Worm (Caenorhabditis elegans) whole organism, L4/young adult: Measurements from ENCODE around the gene fln-1.
A peak's percentile ranks its signal among the peaks of the same experiment; 100 is the strongest.

Experiments used
- W03F9.2 ChIP-seq: fragments of 150-350 bp; optimal IDR thresholded peaks from 2 replicates; lab custom pipeline; 2014; ENCODE audit warnings: missing biosample characterization, missing genetic modification characterization
- dao-5 ChIP-seq: sonication (generic microtip); optimal IDR thresholded peaks from 2 replicates; lab custom pipeline; 2016; ENCODE audit warnings: missing genotype, missing genetic modification characterization, moderate library complexity, missing compliant biosample characterization
- him-1 ChIP-seq: sonication (generic microtip); optimal IDR thresholded peaks from 2 replicates; lab custom pipeline; 2016; ENCODE audit warnings: missing genotype, missing genetic modification reagents, missing genetic modification characterization, missing compliant biosample characterization

fln-1 gene

DNA sequence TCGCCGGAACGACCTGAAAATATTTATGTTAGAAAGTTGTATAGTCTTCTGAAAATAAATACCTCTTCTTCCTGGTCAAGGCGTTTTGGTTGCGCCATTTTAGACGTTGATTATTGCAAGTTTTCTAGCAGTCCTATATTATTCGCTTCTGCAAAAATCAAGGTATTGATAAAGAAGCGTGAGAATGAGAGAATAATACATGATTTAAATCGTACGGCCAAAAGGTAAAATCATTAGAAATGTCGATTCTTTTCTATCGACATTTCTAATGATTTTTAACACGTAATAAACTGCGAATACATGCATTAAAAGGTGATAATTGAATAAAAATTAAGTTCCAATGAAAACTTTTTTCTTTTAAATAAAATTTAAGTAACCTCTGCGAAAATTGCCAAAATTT is at the start of gene fln-1:
Gene fln-1, minus strand, starts transcription at position 101 of the 400 bp plus-strand sequence.
- TF ChIP-seq W03F9.2 (tag; lab: Kevin White, UChicago): no peak
- TF ChIP-seq dao-5: no peak
- TF ChIP-seq him-1 (tag; lab: Kevin White, UChicago): no peak

DNA sequence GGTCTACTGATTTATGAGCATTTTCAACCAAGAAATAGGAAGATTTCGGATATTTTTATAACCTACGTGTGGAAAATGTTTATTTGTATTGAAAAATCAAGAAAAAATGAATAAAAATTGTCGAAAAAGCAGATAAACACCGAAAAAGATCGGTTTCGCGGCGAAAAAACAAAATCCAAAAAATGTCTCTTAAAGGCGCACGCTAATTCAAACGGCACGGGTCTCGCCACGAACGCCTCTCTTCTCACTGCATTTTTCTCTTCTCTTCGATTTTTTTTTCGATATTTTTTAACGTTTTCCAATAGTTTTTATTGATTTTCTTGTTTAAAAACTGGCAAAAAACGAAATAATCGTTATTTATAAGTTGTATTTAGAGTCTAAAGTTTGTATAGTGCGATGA is 49.7 kb upstream of the fln-1 start:
- TF ChIP-seq W03F9.2 (tag; lab: Kevin White, UChicago) (peak; percentile 67), him-1 (tag; lab: Kevin White, UChicago) (no peak)

DNA sequence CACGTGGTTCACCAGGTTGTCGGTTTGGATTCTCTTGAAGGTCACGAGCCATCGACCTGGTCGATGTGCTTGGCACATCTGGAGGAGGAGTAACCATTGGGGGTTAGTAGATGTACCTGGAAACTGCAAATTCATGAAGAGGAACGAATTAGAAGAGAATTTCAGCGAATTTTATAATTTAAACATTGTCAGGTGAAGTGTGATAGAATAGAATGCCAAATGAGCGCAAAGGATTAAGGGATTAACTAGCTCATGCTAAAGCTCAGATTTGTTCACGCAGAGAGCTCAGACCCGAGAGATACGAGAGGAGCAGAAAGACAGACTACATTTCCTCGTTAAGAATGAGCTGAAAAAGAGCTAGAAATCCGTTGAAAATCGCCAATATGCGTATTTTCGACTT is 49.2 kb upstream of the fln-1 start, which contains the start of gene daf-18:
Gene daf-18, minus strand, starts transcription at position 126 of the 400 bp plus-strand sequence.
- TF ChIP-seq W03F9.2 (tag; lab: Kevin White, UChicago): no peak
- no peak for TF ChIP-seq dao-5
- no peak for TF ChIP-seq him-1 (tag; lab: Kevin White, UChicago)

DNA sequence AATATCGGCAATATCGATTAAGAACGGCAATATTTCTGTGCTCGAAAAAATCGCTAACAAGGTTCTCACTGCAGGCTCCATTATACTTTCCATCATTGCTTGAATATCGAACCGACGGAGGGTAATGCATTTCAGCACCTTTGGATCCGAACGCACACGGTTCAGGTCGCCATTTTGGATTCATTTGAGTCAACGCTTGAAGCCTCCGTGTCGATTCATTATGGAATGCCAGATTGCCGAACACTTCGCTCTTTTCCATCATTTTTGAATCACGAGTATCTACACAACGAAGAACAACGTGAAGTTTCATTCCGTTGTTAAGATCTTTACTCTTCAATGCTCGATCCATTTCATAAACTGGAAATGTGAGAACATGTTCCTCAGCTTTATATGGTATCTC is 46.3 kb upstream of the fln-1 start:
- TF ChIP-seq W03F9.2 (tag; lab: Kevin White, UChicago): no peak
- TF ChIP-seq him-1 (tag; lab: Kevin White, UChicago): no peak
- no peak for TF ChIP-seq dao-5

DNA sequence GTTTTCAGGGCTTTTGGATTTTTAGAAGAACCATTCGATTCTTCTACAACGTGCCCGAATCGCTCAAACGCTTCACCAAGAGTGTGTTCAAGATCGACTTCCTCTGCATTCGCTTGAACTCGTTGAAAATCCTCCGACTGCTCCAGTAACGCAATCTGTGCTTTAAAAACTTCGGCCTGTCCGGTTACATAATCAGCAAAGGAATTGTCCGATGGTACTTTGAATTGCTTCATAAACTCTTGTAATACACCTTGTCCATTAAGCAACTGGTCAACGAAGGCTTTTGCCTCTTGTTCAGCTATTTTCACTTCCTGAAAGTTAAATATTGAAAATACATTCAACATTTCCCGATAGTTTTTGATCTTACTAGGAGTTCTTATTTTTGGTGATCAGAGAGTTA is 44.9 kb upstream of the fln-1 start:
- TF ChIP-seq W03F9.2 (tag; lab: Kevin White, UChicago): no peak
- no peak for TF ChIP-seq dao-5
- TF ChIP-seq him-1 (tag; lab: Kevin White, UChicago): no peak

DNA sequence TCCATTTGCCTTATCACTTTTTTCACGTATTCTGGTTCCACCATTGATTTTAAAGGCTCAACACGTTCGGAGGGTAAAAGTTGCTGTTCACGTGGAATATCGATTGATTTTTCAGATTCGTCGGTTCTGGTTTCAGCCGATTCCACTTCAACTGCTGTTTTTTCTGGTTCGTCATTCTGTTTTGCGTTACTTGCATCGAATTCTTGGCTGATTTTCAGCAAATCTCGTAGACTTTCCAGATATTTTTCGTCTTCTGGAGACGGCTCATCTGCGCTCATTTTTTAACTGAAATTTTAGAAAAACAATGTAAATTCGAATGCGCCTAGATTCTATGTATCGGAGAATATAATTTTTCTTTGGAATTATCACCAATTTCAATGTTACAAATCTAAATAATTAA is 43.9 kb upstream of the fln-1 start, which contains the start of gene eri-1:
Gene eri-1, minus strand, starts transcription at position 285 of the 400 bp plus-strand sequence.
- TF ChIP-seq dao-5 (no peak), him-1 (tag; lab: Kevin White, UChicago) (no peak), W03F9.2 (tag; lab: Kevin White, UChicago) (no peak)

DNA sequence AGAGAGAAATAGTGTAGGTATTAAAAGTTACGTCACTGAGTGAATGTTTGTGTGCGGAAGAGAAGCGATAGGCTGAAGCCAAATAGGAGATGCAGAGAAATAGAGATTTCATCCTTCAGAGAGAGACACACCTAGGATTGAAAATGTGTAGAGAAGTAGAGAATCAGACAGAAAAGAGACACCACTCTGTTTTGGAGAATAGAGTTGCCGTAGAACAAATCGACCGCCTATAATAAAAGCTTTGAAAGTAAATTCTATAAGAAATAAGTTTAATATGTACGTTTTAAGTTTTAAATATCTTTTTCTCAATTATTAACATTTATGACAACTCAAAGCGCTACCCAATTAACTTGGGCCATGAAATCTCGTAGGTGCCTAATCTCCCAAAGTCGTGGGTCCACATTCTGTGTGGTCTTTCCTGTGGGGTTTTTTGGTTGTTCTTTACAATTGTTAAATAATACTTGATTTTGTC is 34.6 kb upstream of the fln-1 start, which contains the start of gene T07A9.12:
Gene T07A9.12, plus strand, starts transcription at position 448 of the 472 bp plus-strand sequence.
- TF ChIP-seq dao-5 (no peak), him-1 (tag; lab: Kevin White, UChicago) (no peak), W03F9.2 (tag; lab: Kevin White, UChicago) (peak; percentile 45)

DNA sequence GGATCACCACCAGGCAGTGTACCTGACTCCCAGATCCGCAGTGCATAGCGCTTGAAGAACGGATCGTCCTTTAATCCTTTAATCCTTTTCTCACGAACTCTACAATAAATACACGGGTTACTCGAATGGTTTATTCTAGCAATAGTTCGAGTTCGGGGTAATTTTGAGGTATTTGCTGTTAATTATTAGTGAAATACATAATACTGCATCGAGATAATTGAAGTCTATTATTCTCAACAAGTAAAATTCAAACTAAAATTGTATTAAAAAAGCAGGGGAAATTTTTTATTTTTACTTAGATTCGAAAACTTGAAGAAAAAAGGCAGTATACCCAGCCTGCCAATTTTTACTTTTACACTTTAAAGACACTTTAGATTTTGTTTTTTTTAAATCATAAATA is 34.1 kb upstream of the fln-1 start, which contains the start of gene kgb-1:
Gene kgb-1, minus strand, starts transcription at position 101 of the 400 bp plus-strand sequence.
- TF ChIP-seq dao-5 (no peak), W03F9.2 (tag; lab: Kevin White, UChicago) (no peak), him-1 (tag; lab: Kevin White, UChicago) (no peak)

DNA sequence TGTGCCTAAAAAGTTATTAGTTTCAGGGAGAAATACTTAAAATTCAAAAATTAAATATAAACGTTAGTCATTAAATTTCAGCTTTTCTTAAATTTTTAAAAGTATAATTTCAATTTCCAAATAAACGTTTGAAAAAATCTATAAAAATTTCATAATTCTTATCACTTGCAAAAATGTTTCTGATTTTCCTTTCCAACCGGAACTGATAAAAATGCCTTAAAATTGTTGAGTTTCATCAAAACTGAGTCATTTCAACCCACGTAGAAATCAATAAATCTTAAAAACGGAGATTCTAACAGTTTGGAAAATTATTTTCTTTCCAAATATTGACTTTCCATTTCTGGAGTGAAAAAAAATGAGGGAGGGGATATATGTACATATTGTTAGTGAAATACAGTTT is 33.1 kb upstream of the fln-1 start:
- no peak for TF ChIP-seq dao-5
- TF ChIP-seq W03F9.2 (tag; lab: Kevin White, UChicago): no peak
- TF ChIP-seq him-1 (tag; lab: Kevin White, UChicago): no peak

DNA sequence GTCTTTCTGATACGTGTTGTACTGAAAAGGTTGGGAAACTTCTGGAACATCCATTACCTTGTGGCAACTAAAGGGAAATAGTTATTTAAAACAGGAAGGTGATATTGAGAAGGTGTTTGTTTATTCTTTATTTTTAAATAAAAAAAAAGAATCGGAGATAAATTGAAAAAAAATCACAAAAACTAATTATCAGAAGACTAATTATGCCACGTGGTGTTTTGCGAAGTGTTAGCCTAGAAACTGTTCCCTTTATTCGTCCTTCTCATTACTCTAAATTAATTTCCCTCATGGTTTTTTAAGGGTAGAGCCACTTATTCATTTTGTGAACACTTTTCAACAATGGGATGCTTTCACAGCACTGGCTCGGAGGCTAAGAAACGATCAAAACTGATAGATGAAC is 25.6 kb upstream of the fln-1 start, which contains the start of gene gpa-4:
Gene gpa-4, plus strand, starts transcription at position 301 of the 400 bp plus-strand sequence.
- TF ChIP-seq dao-5 (no peak), him-1 (tag; lab: Kevin White, UChicago) (no peak), W03F9.2 (tag; lab: Kevin White, UChicago) (no peak)

DNA sequence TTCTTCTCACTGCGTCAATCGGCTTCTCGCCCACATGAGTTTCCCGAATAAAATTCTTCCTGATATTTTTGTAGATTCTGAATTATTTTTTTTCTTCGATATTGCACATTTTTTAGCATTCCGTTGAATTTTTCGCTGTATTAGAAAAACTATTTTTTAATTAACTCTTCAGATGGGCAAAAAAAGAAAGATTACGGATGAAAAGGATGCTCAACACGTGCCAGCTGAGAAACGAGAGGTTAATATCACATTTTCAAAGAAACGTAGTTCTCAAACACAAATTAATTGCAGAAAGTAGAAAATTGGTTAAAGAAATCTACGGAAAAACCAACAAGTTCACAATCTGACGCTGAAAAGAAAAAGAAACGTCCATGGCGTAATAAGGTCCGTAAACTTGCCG is 20.6 kb upstream of the fln-1 start, which contains the start of gene rrp-8:
Gene rrp-8, plus strand, starts transcription at position 173 of the 400 bp plus-strand sequence.
- TF ChIP-seq W03F9.2 (tag; lab: Kevin White, UChicago): no peak
- no peak for TF ChIP-seq him-1 (tag; lab: Kevin White, UChicago)
- TF ChIP-seq dao-5: no peak

DNA sequence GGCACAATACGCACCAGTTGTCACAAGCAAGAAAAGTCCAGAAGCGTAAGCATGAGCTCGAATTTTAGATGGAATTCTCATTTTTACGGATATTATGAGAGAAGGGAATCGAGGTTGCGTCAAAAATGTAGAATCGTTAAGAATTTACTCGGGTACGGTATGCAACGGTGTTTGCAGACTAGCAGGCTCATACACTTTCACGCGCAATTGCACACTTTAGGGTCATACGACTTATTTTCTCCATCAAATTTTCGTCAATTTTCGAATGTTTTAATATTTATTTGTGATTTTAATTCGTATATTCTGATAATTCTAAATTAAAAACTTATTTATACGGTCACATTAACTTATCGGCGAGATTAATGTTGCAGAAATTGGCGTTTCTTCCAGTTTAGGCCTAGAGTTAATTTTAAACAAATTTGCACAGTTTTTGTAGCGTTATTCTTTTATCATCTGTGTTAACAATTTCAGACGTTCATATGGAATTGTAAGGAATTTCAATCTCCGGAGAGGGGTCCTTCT is 17.7 kb upstream of the fln-1 start, which contains the start of the genes T07A9.15 and nog-1:
Gene T07A9.15, minus strand, starts transcription at position 138 of the 522 bp plus-strand sequence.
Gene nog-1, plus strand, starts transcription at position 472 of the 522 bp plus-strand sequence.
- peak; percentile 68 for TF ChIP-seq W03F9.2 (tag; lab: Kevin White, UChicago)
- TF ChIP-seq him-1 (tag; lab: Kevin White, UChicago): no peak
- no peak for TF ChIP-seq dao-5

DNA sequence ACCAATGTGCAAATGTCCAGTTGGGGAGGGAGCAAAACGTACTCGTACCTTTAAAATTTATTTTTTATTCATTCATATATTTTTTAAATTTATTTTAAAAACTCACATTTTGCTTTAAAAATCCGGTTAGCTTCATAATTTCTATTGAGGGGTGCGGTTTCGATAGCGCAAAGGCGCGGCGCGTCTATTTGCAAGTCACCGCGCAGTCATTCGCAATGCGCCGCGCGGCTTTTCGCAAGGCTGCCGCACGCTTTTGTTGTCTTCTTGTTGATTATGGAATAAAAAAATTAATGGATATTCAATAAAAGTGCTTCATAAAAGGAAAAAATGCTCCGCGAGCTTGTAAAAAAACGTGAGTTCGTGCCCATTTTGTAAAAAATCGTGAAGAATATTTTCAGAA is 14.5 kb upstream of the fln-1 start, which contains the start of the genes ears-2 and uncp-18:
Gene ears-2, minus strand, starts transcription at position 190 of the 400 bp plus-strand sequence.
Gene uncp-18, plus strand, starts transcription at position 282 of the 400 bp plus-strand sequence.
- TF ChIP-seq dao-5 (peak; percentile 69), W03F9.2 (tag; lab: Kevin White, UChicago) (peak; percentile 96), him-1 (tag; lab: Kevin White, UChicago) (peak; percentile 65)

DNA sequence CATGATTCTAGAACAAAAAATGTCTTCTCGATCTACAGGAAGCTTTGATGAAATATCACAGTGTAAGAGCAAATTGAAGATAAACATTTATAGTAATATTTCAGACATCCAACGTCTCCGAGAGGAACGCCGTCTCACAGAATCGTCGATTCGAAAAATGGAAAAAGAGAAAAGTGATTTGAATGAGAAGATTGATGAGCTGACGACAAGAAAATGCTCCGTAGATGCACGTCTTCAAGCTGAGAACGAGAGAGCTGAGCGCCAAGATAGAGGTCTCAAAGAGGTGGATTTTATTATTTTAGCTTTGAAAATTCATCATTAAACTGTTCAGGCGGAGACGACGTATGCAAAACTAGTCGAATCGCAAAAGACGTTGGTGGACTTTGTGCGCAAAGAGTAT is 12.3 kb upstream of the fln-1 start, which contains the start of gene ssna-1:
Gene ssna-1, plus strand, starts transcription at position 12 of the 400 bp plus-strand sequence.
- TF ChIP-seq him-1 (tag; lab: Kevin White, UChicago) (no peak), dao-5 (no peak), W03F9.2 (tag; lab: Kevin White, UChicago) (no peak)
